Fruit fly (Drosophila melanogaster) whole organism, embryonic: Measurements from ENCODE around the gene CG17593.

ENCODE experiments used
- Ada2b ChIP-seq: fragments of 200-800 bp; sonication (Bioruptor generic); IDR thresholded peaks from 2 replicates; pipeline ENCODE4 v1.3.6; 2022; ENCODE audit warnings: missing biosample characterization, missing genetic modification characterization
- CG13287 ChIP-seq: fragments of 200-800 bp; sonication (Bioruptor generic); IDR thresholded peaks from 2 replicates; pipeline ENCODE4 v1.3.6; 2022; ENCODE audit warnings: missing biosample characterization, missing genetic modification characterization; ENCODE audit not compliant: partially characterized antibody
- CG13424 ChIP-seq: fragments of 200-800 bp; sonication (Bioruptor generic); optimal IDR thresholded peaks from 2 replicates; lab custom pipeline; 2019; ENCODE audit warnings: missing biosample characterization, mild to moderate bottlenecking, missing genetic modification characterization, moderate library complexity
- Hr51 ChIP-seq, 2 experiments: fragments of 200-800 bp; sonication (Bioruptor generic); optimal IDR thresholded peaks; 2 replicates in 1 of 2; 3 replicates in 1 of 2; lab custom pipeline; 2016 to 2018; ENCODE audit warnings: missing biosample characterization in 2 of 2, missing genetic modification characterization in 2 of 2, mild to moderate bottlenecking in 1 of 2, moderate library complexity in 1 of 2
- Jarid2 ChIP-seq: fragments of 200-800 bp; sonication (Bioruptor generic); optimal IDR thresholded peaks from 3 replicates; lab custom pipeline; 2017; ENCODE audit warnings: mild to moderate bottlenecking, missing biosample characterization, missing genetic modification reagents, missing genetic modification characterization
- Med ChIP-seq: fragments of 200-800 bp; sonication (Bioruptor generic); peaks from one replicate; lab custom pipeline; 2016; ENCODE audit warnings: missing biosample characterization, missing genetic modification characterization, mild to moderate bottlenecking, inconsistent platforms, moderate library complexity
- ase ChIP-seq: fragments of 200-800 bp; sonication (Bioruptor generic); IDR thresholded peaks from 3 replicates; pipeline ENCODE4 v1.3.6; 2022; ENCODE audit warnings: missing biosample characterization, missing genetic modification characterization
- cg ChIP-seq: fragments of 200-800 bp; sonication (Bioruptor generic); optimal IDR thresholded peaks from 3 replicates; lab custom pipeline; 2019; ENCODE audit warnings: missing biosample characterization, mild to moderate bottlenecking, missing genetic modification characterization, moderate library complexity
- otp ChIP-seq: fragments of 200-800 bp; sonication (Bioruptor generic); IDR thresholded peaks from 3 replicates; pipeline ENCODE4, ENCODE4 v1.3.6; 2022; ENCODE audit warnings: missing biosample characterization, missing genetic modification characterization
- unc-4 ChIP-seq: fragments of 200-800 bp; sonication (Bioruptor generic); IDR thresholded peaks from 2 replicates; pipeline ENCODE4 v1.3.6; 2022; ENCODE audit warnings: missing biosample characterization, missing genetic modification characterization; ENCODE audit not compliant: partially characterized antibody

dm6 chr2L:3466846-3467245, 47.8 kb upstream of the CG17593 start:
- TF ChIP-seq unc-4 = no peak
- no peak for TF ChIP-seq CG13287 (GFP tag; lab: Robert Waterston, UW)
- TF ChIP-seq CG13424 (tag; lab: Kevin White, UChicago) = no peak
- TF ChIP-seq Hr51 (GFP tag; optimal IDR thresholded peaks at IDR 0.05; lab: Kevin White, UChicago) = no peak
- TF ChIP-seq Jarid2 (GFP tag; lab: Kevin White, UChicago) = no peak
- peak; percentile 59 for TF ChIP-seq Med (GFP tag; lab: Kevin White, UChicago)
- no peak for TF ChIP-seq otp (GFP tag; lab: Robert Waterston, UW)
- TF ChIP-seq cg (GFP tag; lab: Kevin White, UChicago) = no peak
- TF ChIP-seq ase (GFP tag; lab: Robert Waterston, UW) = no peak
- no peak for TF ChIP-seq Ada2b (GFP tag; lab: Robert Waterston, UW)
